Fruit fly (Drosophila melanogaster) whole organism, prepupa: ENCODE data around the gene CG32040.

Experiments
- CG10669 ChIP-seq: fragments of 200-800 bp; sonication (Bioruptor generic); optimal IDR thresholded peaks from 3 replicates; lab custom pipeline; 2018; ENCODE audit warnings: missing biosample characterization, mild to moderate bottlenecking, missing genetic modification characterization, moderate library complexity
- CG11762 ChIP-seq: fragments of 200-800 bp; sonication (Bioruptor generic); optimal IDR thresholded peaks from 3 replicates; lab custom pipeline; 2016; ENCODE audit warnings: missing biosample characterization, missing genetic modification characterization; ENCODE audit not compliant: insufficient read depth
- CG11902 ChIP-seq: fragments of 200-800 bp; sonication (Bioruptor generic); optimal IDR thresholded peaks from 3 replicates; lab custom pipeline; 2016; ENCODE audit warnings: missing biosample characterization, missing genetic modification characterization
- CG15336 ChIP-seq: fragments of 200-800 bp; sonication (Bioruptor generic); IDR thresholded peaks from 2 replicates; pipeline ENCODE4 v1.3.6; 2022; ENCODE audit warnings: missing biosample characterization, missing genetic modification characterization
- CG1621 ChIP-seq: fragments of 200-800 bp; sonication (Bioruptor generic); optimal IDR thresholded peaks from 3 replicates; lab custom pipeline; 2018; ENCODE audit warnings: missing biosample characterization, mild to moderate bottlenecking, missing genetic modification characterization
- CG16779 ChIP-seq: fragments of 200-800 bp; sonication (Bioruptor generic); optimal IDR thresholded peaks from 3 replicates; lab custom pipeline; 2017; ENCODE audit warnings: missing biosample characterization, mild to moderate bottlenecking, missing genetic modification characterization
- CG3032 ChIP-seq: fragments of 200-800 bp; optimal IDR thresholded peaks from 2 replicates; lab custom pipeline; 2019; ENCODE audit warnings: missing biosample characterization, mild to moderate bottlenecking, missing genetic modification characterization, moderate library complexity
- CG31627 ChIP-seq: fragments of 200-800 bp; sonication (Bioruptor generic); optimal IDR thresholded peaks from 3 replicates; lab custom pipeline; 2016; ENCODE audit warnings: missing biosample characterization, missing genetic modification characterization
- CG32006 ChIP-seq: fragments of 200-800 bp; sonication (Bioruptor generic); optimal IDR thresholded peaks from 3 replicates; lab custom pipeline; 2017; ENCODE audit warnings: missing biosample characterization, mild to moderate bottlenecking, missing genetic modification characterization
- CG34406 ChIP-seq: fragments of 200-800 bp; sonication (Bioruptor generic); optimal IDR thresholded peaks from 3 replicates; lab custom pipeline; 2016; ENCODE audit warnings: missing biosample characterization, missing genetic modification characterization
- CG6163 ChIP-seq: fragments of 200-800 bp; sonication (Bioruptor generic); IDR thresholded peaks from 3 replicates; pipeline ENCODE4 v1.3.6; 2022; ENCODE audit warnings: missing biosample characterization, missing genetic modification characterization
- CG6276 ChIP-seq: fragments of 200-800 bp; sonication (Bioruptor generic); optimal IDR thresholded peaks from 2 replicates; lab custom pipeline; 2017; ENCODE audit warnings: missing biosample characterization, mild to moderate bottlenecking, missing genetic modification characterization
- CG6792 ChIP-seq: fragments of 200-800 bp; sonication (Bioruptor generic); optimal IDR thresholded peaks from 3 replicates; lab custom pipeline; 2016; ENCODE audit warnings: missing biosample characterization, missing genetic modification characterization
- CG6854 ChIP-seq: fragments of 200-800 bp; sonication (Bioruptor generic); optimal IDR thresholded peaks from 2 replicates; lab custom pipeline; 2017; ENCODE audit warnings: missing biosample characterization, mild to moderate bottlenecking, missing genetic modification characterization
- CG7368 ChIP-seq: fragments of 200-800 bp; sonication (Bioruptor generic); optimal IDR thresholded peaks from 3 replicates; lab custom pipeline; 2016; ENCODE audit warnings: missing biosample characterization, missing genetic modification characterization
- CG8119 ChIP-seq: fragments of 200-800 bp; sonication (Bioruptor generic); IDR thresholded peaks from 3 replicates; pipeline ENCODE4 v1.3.6; 2022; ENCODE audit warnings: missing biosample characterization, missing genetic modification characterization
- CG8319 ChIP-seq: fragments of 200-800 bp; sonication (Bioruptor generic); optimal IDR thresholded peaks from 3 replicates; lab custom pipeline; 2016; ENCODE audit warnings: missing biosample characterization, missing genetic modification characterization
- CG8632 ChIP-seq: fragments of 200-800 bp; sonication (Bioruptor generic); optimal IDR thresholded peaks from 3 replicates; lab custom pipeline; 2016; ENCODE audit warnings: missing biosample characterization, missing genetic modification characterization
- Eip75B ChIP-seq: fragments of 200-800 bp; sonication (Bioruptor generic); optimal IDR thresholded peaks from 3 replicates; lab custom pipeline; 2016; ENCODE audit warnings: missing biosample characterization, missing genetic modification characterization
- Eip78C ChIP-seq: fragments of 200-800 bp; sonication (Bioruptor generic); peaks from one replicate; lab custom pipeline; 2016; ENCODE audit warnings: missing biosample characterization, missing genetic modification characterization
- Eip93F ChIP-seq: fragments of 200-800 bp; sonication (Bioruptor generic); optimal IDR thresholded peaks from 2 replicates; lab custom pipeline; 2016; ENCODE audit warnings: missing biosample characterization, mild to moderate bottlenecking, missing genetic modification characterization
- Ets21C ChIP-seq: fragments of 200-800 bp; sonication (Bioruptor generic); optimal IDR thresholded peaks from 3 replicates; lab custom pipeline; 2016; ENCODE audit warnings: missing biosample characterization, missing genetic modification characterization
- Ets96B ChIP-seq: fragments of 200-800 bp; optimal IDR thresholded peaks from 2 replicates; lab custom pipeline; 2019; ENCODE audit warnings: missing biosample characterization, mild to moderate bottlenecking, missing genetic modification characterization, moderate library complexity
- Gug ChIP-seq: fragments of 200-800 bp; sonication (Bioruptor generic); IDR thresholded peaks from 2 replicates; pipeline ENCODE4 v1.3.6; 2022; ENCODE audit warnings: missing biosample characterization, missing genetic modification characterization
- Hr39 ChIP-seq: fragments of 200-800 bp; sonication (Bioruptor generic); optimal IDR thresholded peaks from 2 replicates; lab custom pipeline; 2016; ENCODE audit warnings: missing biosample characterization, missing genetic modification characterization
- OdsH ChIP-seq: fragments of 200-800 bp; sonication (Bioruptor generic); optimal IDR thresholded peaks from 3 replicates; lab custom pipeline; 2016; ENCODE audit warnings: missing biosample characterization, missing genetic modification characterization
- Smox ChIP-seq: fragments of 200-800 bp; sonication (Bioruptor generic); optimal IDR thresholded peaks from 3 replicates; lab custom pipeline; 2016; ENCODE audit warnings: missing biosample characterization, missing genetic modification characterization
- Sox14 ChIP-seq: fragments of 200-800 bp; sonication (Bioruptor generic); optimal IDR thresholded peaks from 3 replicates; lab custom pipeline; 2016; ENCODE audit warnings: missing biosample characterization, missing genetic modification characterization
- Sox15 ChIP-seq: fragments of 200-800 bp; sonication (Bioruptor generic); optimal IDR thresholded peaks from 3 replicates; lab custom pipeline; 2016; ENCODE audit warnings: missing biosample characterization, missing genetic modification characterization
- acj6 ChIP-seq: fragments of 200-800 bp; sonication (Bioruptor generic); optimal IDR thresholded peaks from 3 replicates; lab custom pipeline; 2016; ENCODE audit warnings: missing biosample characterization, missing genetic modification characterization
- cyc ChIP-seq: fragments of 200-800 bp; sonication (Bioruptor generic); optimal IDR thresholded peaks from 3 replicates; lab custom pipeline; 2016; ENCODE audit warnings: missing biosample characterization, missing genetic modification characterization
- dac ChIP-seq: fragments of 200-800 bp; sonication (Bioruptor generic); optimal IDR thresholded peaks from 2 replicates; lab custom pipeline; 2017; ENCODE audit warnings: missing biosample characterization, mild to moderate bottlenecking, missing genetic modification characterization
- dsx ChIP-seq: fragments of 200-800 bp; optimal IDR thresholded peaks from 3 replicates; lab custom pipeline; 2019; ENCODE audit warnings: missing biosample characterization, mild to moderate bottlenecking, missing genetic modification characterization, moderate library complexity; ENCODE audit not compliant: poor library complexity, severe bottlenecking
- esn ChIP-seq: fragments of 200-800 bp; sonication (Bioruptor generic); optimal IDR thresholded peaks from 2 replicates; lab custom pipeline; 2016; ENCODE audit warnings: missing biosample characterization, mild to moderate bottlenecking, missing genetic modification characterization, moderate library complexity
- fd85E ChIP-seq: fragments of 200-800 bp; sonication (Bioruptor generic); optimal IDR thresholded peaks from 3 replicates; lab custom pipeline; 2016; ENCODE audit warnings: missing biosample characterization, missing genetic modification characterization
- fkh ChIP-seq: fragments of 200-800 bp; sonication (Bioruptor generic); optimal IDR thresholded peaks from 3 replicates; lab custom pipeline; 2017; ENCODE audit warnings: missing biosample characterization, mild to moderate bottlenecking, missing genetic modification characterization, moderate library complexity
- lz ChIP-seq: fragments of 200-800 bp; sonication (Bioruptor generic); optimal IDR thresholded peaks from 3 replicates; lab custom pipeline; 2016; ENCODE audit warnings: missing biosample characterization, missing genetic modification characterization
- net ChIP-seq: fragments of 200-800 bp; sonication (Bioruptor generic); optimal IDR thresholded peaks from 3 replicates; lab custom pipeline; 2016; ENCODE audit warnings: missing biosample characterization, missing genetic modification characterization
- salr ChIP-seq, 2 experiments: fragments of 200-800 bp; sonication (Bioruptor generic); optimal IDR thresholded peaks; 3 replicates each; lab custom pipeline; 2016 to 2018; ENCODE audit warnings: missing biosample characterization in 2 of 2, missing genetic modification characterization in 2 of 2, mild to moderate bottlenecking in 1 of 2
- spab ChIP-seq: fragments of 200-800 bp; sonication (Bioruptor generic); optimal IDR thresholded peaks from 2 replicates; lab custom pipeline; 2017; ENCODE audit warnings: missing biosample characterization, mild to moderate bottlenecking, missing genetic modification characterization, missing genetic modification reagents
- ss ChIP-seq, 2 experiments: fragments of 200-800 bp; sonication (Bioruptor generic); optimal IDR thresholded peaks; 2 replicates in 1 of 2; 3 replicates in 1 of 2; lab custom pipeline; 2017 to 2018; ENCODE audit warnings: mild to moderate bottlenecking in 2 of 2, missing biosample characterization in 2 of 2, missing genetic modification characterization in 2 of 2, moderate library complexity in 1 of 2
- svp ChIP-seq: fragments of 200-800 bp; sonication (Bioruptor generic); peaks from one replicate; lab custom pipeline; 2016; ENCODE audit warnings: missing biosample characterization, missing genetic modification characterization
- topi ChIP-seq: fragments of 200-800 bp; sonication (Bioruptor generic); optimal IDR thresholded peaks from 3 replicates; lab custom pipeline; 2016; ENCODE audit warnings: missing biosample characterization, missing genetic modification characterization
- vri ChIP-seq: fragments of 200-800 bp; sonication (Bioruptor generic); optimal IDR thresholded peaks from 3 replicates; lab custom pipeline; 2016; ENCODE audit warnings: missing biosample characterization, mild to moderate bottlenecking, missing genetic modification characterization

The CG32040 gene

dm6 chr3L:9360217-9360692 is 6.4 kb downstream of the CG32040 start, which contains the start of gene Pdxk:
Gene Pdxk, plus strand, starts transcription at chr3L:9360316.
- TF ChIP-seq fd85E (GFP tag; lab: Kevin White, UChicago): no peak
- TF ChIP-seq CG7368 (GFP tag; lab: Kevin White, UChicago): no peak
- TF ChIP-seq CG11902 (GFP tag; lab: Kevin White, UChicago): no peak
- no peak for TF ChIP-seq cyc (GFP tag; lab: Kevin White, UChicago)
- no peak for TF ChIP-seq Gug
- TF ChIP-seq CG10669: peak; percentile 71
- TF ChIP-seq CG6276 (GFP tag; lab: Kevin White, UChicago): peak; percentile 30
- peak; percentile 74 for TF ChIP-seq Eip78C (GFP tag; lab: Kevin White, UChicago)
- TF ChIP-seq CG1621 (tag; lab: Kevin White, UChicago): peak; percentile 2
- TF ChIP-seq CG31627 (GFP tag; lab: Kevin White, UChicago): no peak
- no peak for TF ChIP-seq CG34406 (GFP tag; lab: Kevin White, UChicago)
- TF ChIP-seq fkh (GFP tag; lab: Kevin White, UChicago): peak; percentile 84
- peak; percentile 3 for TF ChIP-seq net
- no peak for TF ChIP-seq CG8319 (GFP tag; lab: Kevin White, UChicago)
- peak; percentile 14 to 20 for TF ChIP-seq ss (GFP tag; optimal IDR thresholded peaks at IDR 0.05; lab: Kevin White, UChicago)
- TF ChIP-seq Sox14: peak; percentile 12
- peak; percentile 3 for TF ChIP-seq esn (GFP tag; lab: Kevin White, UChicago)
- TF ChIP-seq spab: no peak
- no peak for TF ChIP-seq CG3032 (tag; lab: Kevin White, UChicago)
- TF ChIP-seq Hr39 (GFP tag; lab: Kevin White, UChicago): no peak
- no peak for TF ChIP-seq Smox (GFP tag; lab: Kevin White, UChicago)
- peak; percentile 45 for TF ChIP-seq vri
- TF ChIP-seq Ets21C (GFP tag; lab: Kevin White, UChicago): no peak
- 0 out of 3 replicates have a peak, but pooled peaks have one; percentile 30 for TF ChIP-seq CG8119
- no peak for TF ChIP-seq Sox15 (GFP tag; lab: Kevin White, UChicago)
- peak; percentile 39 for TF ChIP-seq dsx (GFP tag; lab: Kevin White, UChicago)
- TF ChIP-seq CG6163 (GFP tag; lab: Robert Waterston, UW): no peak; the same call in 2 of the 3 replicates
- TF ChIP-seq dac (GFP tag; lab: Kevin White, UChicago): no peak
- no peak for TF ChIP-seq Eip93F (GFP tag; lab: Kevin White, UChicago)
- TF ChIP-seq acj6 (GFP tag; lab: Kevin White, UChicago): no peak
- TF ChIP-seq OdsH: no peak
- no peak for TF ChIP-seq CG32006 (GFP tag; lab: Kevin White, UChicago)
- TF ChIP-seq salr (GFP tag; optimal IDR thresholded peaks at IDR 0.05; lab: Kevin White, UChicago): no peak
- TF ChIP-seq Ets96B (tag; lab: Kevin White, UChicago): no peak
- TF ChIP-seq lz (GFP tag; lab: Kevin White, UChicago): no peak
- peak; percentile 43 for TF ChIP-seq Eip75B (GFP tag; lab: Kevin White, UChicago)
- peak; percentile 19 for TF ChIP-seq CG6854 (GFP tag; lab: Kevin White, UChicago)
- no peak for TF ChIP-seq CG11762 (GFP tag; lab: Kevin White, UChicago)
- TF ChIP-seq CG16779: peak; percentile 39
- no peak for TF ChIP-seq topi
- TF ChIP-seq svp (GFP tag; lab: Kevin White, UChicago): peak; percentile 89
- TF ChIP-seq CG15336 (GFP tag; lab: Robert Waterston, UW): no peak
- TF ChIP-seq CG6792 (GFP tag; lab: Kevin White, UChicago): no peak
- TF ChIP-seq CG8632 (GFP tag; lab: Kevin White, UChicago): no peak
